Worm (Caenorhabditis elegans): ENCODE measurements around the gene Y97E10AR.6.

The Y97E10AR.6 gene

ce11 chrV:8050059-8050677 is 36.4 kb upstream of the Y97E10AR.6 start:
- TF ChIP-seq ceh-91 (GFP tag; IDR thresholded peaks at IDR 0.05): no peak
- TF ChIP-seq sea-2 (GFP tag; IDR thresholded peaks at IDR 0.05): no peak
- TF ChIP-seq egrh-3 (GFP tag; IDR thresholded peaks at IDR 0.05): peak; percentile 90; the same call in 1 of the 2 replicates
- no peak for TF ChIP-seq T26A5.8 (tag; optimal IDR thresholded peaks at IDR 0.05)
- TF ChIP-seq cebp-2 (GFP tag; IDR thresholded peaks at IDR 0.05): 0 out of 2 replicates have a peak, but pooled peaks have one; percentile 12
- no peak for TF ChIP-seq aptf-2 (GFP tag; conservative IDR thresholded peaks at IDR 0.05)
- peak; percentile 83 for TF ChIP-seq zfh-2 (GFP tag; conservative IDR thresholded peaks at IDR 0.05)
- TF ChIP-seq ets-4 (GFP tag; optimal IDR thresholded peaks at IDR 0.05): no peak
- no peak for TF ChIP-seq cebp-1 (GFP tag; IDR thresholded peaks at IDR 0.05)
- TF ChIP-seq cebp-1 (tag; optimal IDR thresholded peaks at IDR 0.05): no peak

DNA sequence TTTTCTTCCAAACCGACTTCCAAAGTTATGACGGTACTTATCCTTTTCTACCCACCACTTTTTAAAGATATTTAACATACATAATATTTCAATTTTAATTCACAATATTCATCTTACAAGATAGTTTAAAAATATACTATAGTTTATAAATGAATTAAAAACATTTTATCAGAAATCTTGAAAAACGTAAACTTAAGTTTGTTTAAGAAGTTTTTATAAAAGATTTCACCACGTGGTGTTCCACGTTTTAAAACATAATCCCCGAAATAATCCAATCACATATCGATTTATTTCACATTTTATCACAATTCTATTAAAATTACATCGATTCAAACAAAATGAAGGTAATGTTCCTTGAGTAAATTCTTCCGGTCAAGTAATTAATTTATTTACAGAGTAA is 33.0 kb upstream of the Y97E10AR.6 start, which contains the start of gene ZC513.3:
Gene ZC513.3 (plus strand): TSS at position 301 of the 400 bp plus-strand sequence.
- TF ChIP-seq ets-4 (GFP tag; optimal IDR thresholded peaks at IDR 0.05) (no peak), nhr-90 (tag; optimal IDR thresholded peaks at IDR 0.05) (no peak), aptf-2 (GFP tag; conservative IDR thresholded peaks at IDR 0.05) (no peak), madf-8 (GFP tag; conservative IDR thresholded peaks at IDR 0.05) (no peak), K12H6.12 (tag; optimal IDR thresholded peaks at IDR 0.05) (no peak), snpc-3.4 (tag; optimal IDR thresholded peaks at IDR 0.05) (no peak), zfh-2 (GFP tag; conservative IDR thresholded peaks at IDR 0.05) (no peak), F49E8.2 (tag; optimal IDR thresholded peaks at IDR 0.05; ENCODE audit: insufficient read depth) (no peak), mes-4 (tag; optimal IDR thresholded peaks at IDR 0.05) (no peak), sea-2 (GFP tag; IDR thresholded peaks at IDR 0.05) (no peak), lin-26 (GFP tag; IDR thresholded peaks at IDR 0.05) (no peak), xnd-1 (tag; optimal IDR thresholded peaks at IDR 0.05) (no peak), T26A5.8 (tag; optimal IDR thresholded peaks at IDR 0.05) (no peak), somi-1 (GFP tag; optimal IDR thresholded peaks at IDR 0.05) (no peak)

- no peak for TF ChIP-seq snpc-3.4 (tag; optimal IDR thresholded peaks at IDR 0.05)
- TF ChIP-seq Y56A3A.18 (GFP tag; IDR thresholded peaks at IDR 0.05): no peak
- TF ChIP-seq xnd-1 (tag; optimal IDR thresholded peaks at IDR 0.05): no peak
- no peak for TF ChIP-seq snpc-4 (GFP tag; optimal IDR thresholded peaks at IDR 0.05)
- TF ChIP-seq snpc-4 (tag; optimal IDR thresholded peaks at IDR 0.05): no peak
- no peak for TF ChIP-seq B0019.2 (GFP tag; conservative IDR thresholded peaks at IDR 0.05)
- TF ChIP-seq lin-54 (GFP tag; optimal IDR thresholded peaks at IDR 0.05): no peak
- TF ChIP-seq ama-1 (optimal IDR thresholded peaks at IDR 0.05): no peak
- no peak for TF ChIP-seq ama-1 (GFP tag; optimal IDR thresholded peaks at IDR 0.05)
- no peak for TF ChIP-seq ztf-3 (GFP tag; optimal IDR thresholded peaks at IDR 0.05)
- TF ChIP-seq pbrm-1 (GFP tag; IDR thresholded peaks at IDR 0.05): no peak
- no peak for TF ChIP-seq madf-3 (GFP tag; IDR thresholded peaks at IDR 0.05)
Observed at ce11 chrV:8044957-8045356, 31.2 kb upstream of the Y97E10AR.6 start.

DNA sequence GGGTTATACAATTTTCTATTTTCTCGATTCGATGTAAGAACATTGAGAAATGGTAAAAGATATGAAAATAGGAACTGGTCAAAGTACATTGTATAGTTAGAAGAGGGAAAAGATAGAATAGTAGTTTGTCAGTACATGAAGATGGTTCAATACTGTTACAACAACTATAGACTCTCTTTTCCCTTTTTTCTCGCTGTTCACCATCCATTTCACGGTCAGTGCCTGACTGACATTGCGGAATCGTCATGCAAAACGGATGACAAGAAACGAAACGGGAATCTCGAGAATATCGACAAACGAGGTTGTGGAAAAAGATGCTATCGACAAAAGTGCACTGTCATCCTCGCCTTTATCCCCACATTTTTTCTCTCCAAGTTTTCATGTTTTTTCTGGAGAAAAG is 29.9 kb upstream of the Y97E10AR.6 start:
- no peak for TF ChIP-seq ceh-100 (GFP tag; IDR thresholded peaks at IDR 0.05)
- no peak for TF ChIP-seq mel-28 (tag; optimal IDR thresholded peaks at IDR 0.05; ENCODE audit: borderline replicate concordance)
- no peak for TF ChIP-seq C06A6.2 (GFP tag; conservative IDR thresholded peaks at IDR 0.05)
- no peak for TF ChIP-seq tbx-9 (tag; optimal IDR thresholded peaks at IDR 0.05; ENCODE audit: borderline replicate concordance)
- TF ChIP-seq repo-1 (tag; optimal IDR thresholded peaks at IDR 0.05): no peak
- TF ChIP-seq nfyb-1 (GFP tag; IDR thresholded peaks at IDR 0.05): no peak
- TF ChIP-seq K11D2.4 (GFP tag; IDR thresholded peaks at IDR 0.05): no peak
- no peak for TF ChIP-seq ceh-58 (GFP tag; IDR thresholded peaks at IDR 0.05)
- no peak for TF ChIP-seq attf-3 (GFP tag; conservative IDR thresholded peaks at IDR 0.05)
- no peak for TF ChIP-seq Y95B8A.8 (GFP tag; IDR thresholded peaks at IDR 0.05)
- no peak for TF ChIP-seq ztf-28 (GFP tag; IDR thresholded peaks at IDR 0.05)
- TF ChIP-seq nhr-120 (GFP tag; IDR thresholded peaks at IDR 0.05): no peak
- TF ChIP-seq somi-1 (GFP tag; optimal IDR thresholded peaks at IDR 0.05): no peak
- no peak for TF ChIP-seq atf-7 (tag; optimal IDR thresholded peaks at IDR 0.05)
- TF ChIP-seq rcor-1 (GFP tag; IDR thresholded peaks at IDR 0.05): no peak
- no peak for TF ChIP-seq nfya-1 (tag; optimal IDR thresholded peaks at IDR 0.05; ENCODE audit: borderline replicate concordance, insufficient read depth)
- TF ChIP-seq nhr-27 (tag; optimal IDR thresholded peaks at IDR 0.05): no peak

Measured in whole organism, young adult.